Fruit fly (Drosophila melanogaster) whole organism, embryonic: Measurements from ENCODE around the gene CG34253.
A peak's percentile ranks its signal among the peaks of the same experiment; 100 is the strongest.

Source experiments
- ATbp ChIP-seq: fragments of 200-800 bp; sonication (Bioruptor generic); optimal IDR thresholded peaks from 2 replicates; lab custom pipeline; 2017; ENCODE audit warnings: missing biosample characterization, mild to moderate bottlenecking, missing genetic modification characterization, missing genetic modification reagents
- Antp ChIP-seq: fragments of 200-800 bp; sonication (Bioruptor generic); optimal IDR thresholded peaks from 3 replicates; lab custom pipeline; 2016; ENCODE audit warnings: missing biosample characterization, missing genetic modification characterization
- CG10147 ChIP-seq: fragments of 200-800 bp; sonication (Bioruptor generic); optimal IDR thresholded peaks from 2 replicates; lab custom pipeline; 2019; ENCODE audit warnings: missing biosample characterization, mild to moderate bottlenecking, missing genetic modification characterization, moderate library complexity
- CG11085 ChIP-seq: fragments of 200-800 bp; sonication (Bioruptor generic); IDR thresholded peaks from 2 replicates; pipeline ENCODE4 v1.3.6; 2022; ENCODE audit warnings: missing biosample characterization, missing genetic modification characterization
- CG11093 ChIP-seq: fragments of 200-800 bp; sonication (Bioruptor generic); IDR thresholded peaks from 3 replicates; pipeline ENCODE4 v1.3.6; 2022; ENCODE audit warnings: missing biosample characterization, missing genetic modification characterization
- CG11723 ChIP-seq: fragments of 200-800 bp; sonication (Bioruptor generic); optimal IDR thresholded peaks from 2 replicates; lab custom pipeline; 2017; ENCODE audit warnings: missing biosample characterization, mild to moderate bottlenecking, missing genetic modification characterization
- CG12299 ChIP-seq: fragments of 200-800 bp; sonication (Bioruptor generic); optimal IDR thresholded peaks from 2 replicates; lab custom pipeline; 2018; ENCODE audit warnings: missing biosample characterization, mild to moderate bottlenecking, missing genetic modification characterization
- CG14710 ChIP-seq: fragments of 200-800 bp; sonication (Bioruptor generic); optimal IDR thresholded peaks from 3 replicates; lab custom pipeline; 2019; ENCODE audit warnings: missing biosample characterization, mild to moderate bottlenecking, missing genetic modification characterization, moderate library complexity
- CG14965 ChIP-seq: fragments of 200-800 bp; sonication (Bioruptor generic); optimal IDR thresholded peaks from 2 replicates; lab custom pipeline; 2016; ENCODE audit warnings: missing biosample characterization, missing genetic modification characterization, borderline replicate concordance
- CG15696 ChIP-seq: fragments of 200-800 bp; sonication (Bioruptor generic); optimal IDR thresholded peaks from 2 replicates; lab custom pipeline; 2019; ENCODE audit warnings: missing biosample characterization, mild to moderate bottlenecking, missing genetic modification characterization, moderate library complexity
- CG1603 ChIP-seq: fragments of 200-800 bp; sonication (Bioruptor generic); optimal IDR thresholded peaks from 2 replicates; lab custom pipeline; 2019; ENCODE audit warnings: missing biosample characterization, mild to moderate bottlenecking, missing genetic modification characterization, moderate library complexity
- CG1647 ChIP-seq: fragments of 200-800 bp; sonication (Bioruptor generic); optimal IDR thresholded peaks from 3 replicates; lab custom pipeline; 2016; ENCODE audit warnings: missing biosample characterization, missing genetic modification characterization
- CG1792 ChIP-seq: fragments of 200-800 bp; sonication (Bioruptor generic); optimal IDR thresholded peaks from 2 replicates; lab custom pipeline; 2016; ENCODE audit warnings: missing biosample characterization, missing genetic modification characterization
- CG2202 ChIP-seq: fragments of 200-800 bp; sonication (Bioruptor generic); optimal IDR thresholded peaks from 2 replicates; lab custom pipeline; 2018; ENCODE audit warnings: missing biosample characterization, mild to moderate bottlenecking, missing genetic modification characterization
- CG2678 ChIP-seq: fragments of 200-800 bp; sonication (Bioruptor generic); optimal IDR thresholded peaks from 3 replicates; lab custom pipeline; 2019; ENCODE audit warnings: missing biosample characterization, mild to moderate bottlenecking, missing genetic modification characterization, moderate library complexity
- CG2712 ChIP-seq: fragments of 200-800 bp; optimal IDR thresholded peaks from 3 replicates; lab custom pipeline; 2019; ENCODE audit warnings: missing biosample characterization, mild to moderate bottlenecking, missing genetic modification characterization, moderate library complexity
- CG2875 ChIP-seq: fragments of 200-800 bp; sonication (Bioruptor generic); optimal IDR thresholded peaks from 2 replicates; lab custom pipeline; 2017; ENCODE audit warnings: missing biosample characterization, mild to moderate bottlenecking, missing genetic modification characterization, missing genetic modification reagents
- CG31365 ChIP-seq: fragments of 200-800 bp; sonication (Bioruptor generic); optimal IDR thresholded peaks from 2 replicates; lab custom pipeline; 2018; ENCODE audit warnings: missing biosample characterization, mild to moderate bottlenecking, missing genetic modification characterization
- CG3281 ChIP-seq: fragments of 200-800 bp; sonication (Bioruptor generic); optimal IDR thresholded peaks from 3 replicates; lab custom pipeline; 2017; ENCODE audit warnings: missing biosample characterization, mild to moderate bottlenecking, missing genetic modification characterization
- CG3995 ChIP-seq: fragments of 200-800 bp; sonication (Bioruptor generic); optimal IDR thresholded peaks from 3 replicates; lab custom pipeline; 2016; ENCODE audit warnings: missing biosample characterization, missing genetic modification characterization
- CG4424 ChIP-seq: fragments of 200-800 bp; sonication (Bioruptor generic); optimal IDR thresholded peaks from 3 replicates; lab custom pipeline; 2016; ENCODE audit warnings: missing biosample characterization, missing genetic modification characterization
- CG4707 ChIP-seq: fragments of 200-800 bp; sonication (Bioruptor generic); optimal IDR thresholded peaks from 2 replicates; lab custom pipeline; 2018; ENCODE audit warnings: missing biosample characterization, mild to moderate bottlenecking, missing genetic modification characterization, moderate library complexity
- CG8765 ChIP-seq: fragments of 200-800 bp; sonication (Bioruptor generic); IDR thresholded peaks from 2 replicates; pipeline ENCODE4 v1.3.6; 2022; ENCODE audit warnings: missing biosample characterization, missing genetic modification characterization
- D19B ChIP-seq: fragments of 200-800 bp; sonication (Bioruptor generic); optimal IDR thresholded peaks from 2 replicates; lab custom pipeline; 2017; ENCODE audit warnings: missing biosample characterization, mild to moderate bottlenecking, missing genetic modification characterization
- Dip2 ChIP-seq: fragments of 200-800 bp; sonication (Bioruptor generic); IDR thresholded peaks from 2 replicates; pipeline ENCODE4 v1.3.6; 2022; ENCODE audit warnings: missing biosample characterization, missing genetic modification characterization
- Eip74EF ChIP-seq, 2 experiments: fragments of 200-800 bp in 1 of 2; fragments of >200 bp in 1 of 2; sonication (Bioruptor generic) in 1 of 2; optimal IDR thresholded peaks; 2 replicates each; lab custom pipeline; 2017 to 2019; ENCODE audit warnings: missing biosample characterization in 2 of 2, missing genetic modification characterization in 2 of 2, mild to moderate bottlenecking in 1 of 2, moderate library complexity in 1 of 2
- Elba2 ChIP-seq: fragments of 200-800 bp; sonication (Bioruptor generic); optimal IDR thresholded peaks from 3 replicates; lab custom pipeline; 2016; ENCODE audit warnings: missing biosample characterization, missing genetic modification characterization
- HLH3B ChIP-seq: fragments of 200-800 bp; sonication (Bioruptor generic); IDR thresholded peaks from 2 replicates; pipeline ENCODE4 v1.3.6; 2022; ENCODE audit warnings: missing biosample characterization, missing genetic modification characterization
- MTF-1 ChIP-seq: fragments of 200-800 bp; sonication (Bioruptor generic); optimal IDR thresholded peaks from 2 replicates; lab custom pipeline; 2018; ENCODE audit warnings: missing biosample characterization, mild to moderate bottlenecking, missing genetic modification characterization, borderline replicate concordance
- Mes4 ChIP-seq: fragments of 200-800 bp; sonication (Bioruptor generic); optimal IDR thresholded peaks from 2 replicates; lab custom pipeline; 2016; ENCODE audit warnings: missing biosample characterization, missing genetic modification characterization
- Nf-YB ChIP-seq: fragments of 200-800 bp; sonication (Bioruptor generic); optimal IDR thresholded peaks from 3 replicates; lab custom pipeline; 2019; ENCODE audit warnings: missing biosample characterization, mild to moderate bottlenecking, missing genetic modification characterization, moderate library complexity
- Spps ChIP-seq: fragments of 200-800 bp; sonication (Bioruptor generic); optimal IDR thresholded peaks from 2 replicates; lab custom pipeline; 2018; ENCODE audit warnings: missing biosample characterization, mild to moderate bottlenecking, missing genetic modification characterization
- bcd ChIP-seq: fragments of 200-800 bp; sonication (Bioruptor generic); optimal IDR thresholded peaks from 2 replicates; lab custom pipeline; 2017; ENCODE audit warnings: missing biosample characterization, mild to moderate bottlenecking, missing genetic modification characterization
- bigmax ChIP-seq: fragments of 200-800 bp; sonication (Bioruptor generic); optimal IDR thresholded peaks from 2 replicates; lab custom pipeline; 2018; ENCODE audit warnings: missing biosample characterization, mild to moderate bottlenecking, missing genetic modification characterization
- chif ChIP-seq, 2 experiments: fragments of 200-800 bp; sonication (Bioruptor generic); optimal IDR thresholded peaks; 3 replicates each; lab custom pipeline; 2016; ENCODE audit warnings: missing biosample characterization in 2 of 2, missing genetic modification characterization in 2 of 2
- dimm ChIP-seq: fragments of 200-800 bp; sonication (Bioruptor generic); IDR thresholded peaks from 2 replicates; pipeline ENCODE4 v1.3.6; 2022; ENCODE audit warnings: missing biosample characterization, missing genetic modification characterization
- exex ChIP-seq: fragments of 200-800 bp; sonication (Bioruptor generic); optimal IDR thresholded peaks from 4 replicates; lab custom pipeline; 2018; ENCODE audit warnings: missing biosample characterization, mild to moderate bottlenecking, missing genetic modification characterization, moderate library complexity
- fd102C ChIP-seq: fragments of 200-800 bp; sonication (Bioruptor generic); optimal IDR thresholded peaks from 2 replicates; lab custom pipeline; 2018; ENCODE audit warnings: missing biosample characterization, mild to moderate bottlenecking, missing genetic modification characterization, moderate library complexity
- gcm2 ChIP-seq: fragments of 200-800 bp; sonication (Bioruptor generic); optimal IDR thresholded peaks from 2 replicates; lab custom pipeline; 2016; ENCODE audit warnings: missing biosample characterization, missing genetic modification characterization
- hkb ChIP-seq, 2 experiments: fragments of 200-800 bp in 1 of 2; fragments of >200 bp in 1 of 2; sonication (Bioruptor generic) in 1 of 2; IDR thresholded peaks in 1 of 2; optimal IDR thresholded peaks in 1 of 2; 2 replicates each; pipeline versions ENCODE4 v1.3.6 to Lab custom; 2017 to 2022; ENCODE audit warnings: missing biosample characterization in 1 of 2, missing genetic modification characterization in 1 of 2
- jumu ChIP-seq: fragments of 200-800 bp; sonication (Bioruptor generic); optimal IDR thresholded peaks from 3 replicates; lab custom pipeline; 2016; ENCODE audit warnings: missing biosample characterization, missing genetic modification characterization
- mld ChIP-seq: fragments of 200-800 bp; sonication (Bioruptor generic); IDR thresholded peaks from 3 replicates; pipeline ENCODE4 v1.3.6; 2022; ENCODE audit warnings: missing biosample characterization, missing genetic modification characterization; ENCODE audit not compliant: partially characterized antibody
- p53 ChIP-seq: fragments of 200-800 bp; sonication (Bioruptor generic); optimal IDR thresholded peaks from 2 replicates; lab custom pipeline; 2016; ENCODE audit warnings: missing biosample characterization, missing genetic modification characterization
- phol ChIP-seq: fragments of 200-800 bp; sonication (Bioruptor generic); optimal IDR thresholded peaks from 3 replicates; lab custom pipeline; 2018; ENCODE audit warnings: missing biosample characterization, mild to moderate bottlenecking, missing genetic modification characterization, moderate library complexity
- sisA ChIP-seq: fragments of 200-800 bp; sonication (Bioruptor generic); IDR thresholded peaks from 2 replicates; pipeline ENCODE4 v1.3.6; 2022; ENCODE audit warnings: missing biosample characterization, missing genetic modification characterization
- slp2 ChIP-seq: fragments of 200-800 bp; sonication (Bioruptor generic); optimal IDR thresholded peaks from 2 replicates; lab custom pipeline; 2016; ENCODE audit warnings: missing biosample characterization, missing genetic modification characterization
- sug ChIP-seq: fragments of 200-800 bp; optimal IDR thresholded peaks from 2 replicates; lab custom pipeline; 2019; ENCODE audit warnings: missing biosample characterization, mild to moderate bottlenecking, missing genetic modification characterization, moderate library complexity
- trem ChIP-seq: fragments of 200-800 bp; optimal IDR thresholded peaks from 3 replicates; lab custom pipeline; 2019; ENCODE audit warnings: missing biosample characterization, mild to moderate bottlenecking, missing genetic modification characterization, moderate library complexity
- tx ChIP-seq: fragments of 200-800 bp; sonication (Bioruptor generic); optimal IDR thresholded peaks from 2 replicates; lab custom pipeline; 2016; ENCODE audit warnings: missing biosample characterization, missing genetic modification characterization
- vfl ChIP-seq: fragments of 200-800 bp; sonication (Bioruptor generic); optimal IDR thresholded peaks from 2 replicates; lab custom pipeline; 2016; ENCODE audit warnings: missing biosample characterization, missing genetic modification characterization
- zen ChIP-seq: fragments of 200-800 bp; sonication (Bioruptor generic); optimal IDR thresholded peaks from 3 replicates; lab custom pipeline; 2018; ENCODE audit warnings: missing biosample characterization, mild to moderate bottlenecking, missing genetic modification characterization, moderate library complexity

Gene CG34253

DNA sequence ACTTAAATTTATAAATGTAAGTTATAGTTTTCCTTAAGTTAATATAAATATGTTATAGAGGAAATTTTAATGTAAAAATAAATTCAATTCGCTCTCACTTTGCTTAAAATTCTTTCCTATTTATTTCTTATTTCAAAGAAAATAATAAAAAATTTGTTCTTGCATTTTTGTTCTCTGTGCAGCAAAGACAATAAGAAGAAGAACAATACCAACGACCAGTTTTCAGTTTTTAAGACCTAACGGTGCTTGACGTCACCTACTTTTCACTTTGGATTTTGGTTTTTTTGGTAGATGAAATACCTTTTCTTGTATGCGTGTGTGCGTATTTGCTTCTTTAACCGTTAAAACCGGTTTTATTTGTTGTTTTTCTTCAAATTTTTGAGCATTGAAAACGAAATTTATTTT is 15.0 kb upstream of the CG34253 start (continued):
- TF ChIP-seq CG1792: no peak
- TF ChIP-seq CG14710 (tag; lab: Kevin White, UChicago): peak; percentile 79
- peak; percentile 4 for TF ChIP-seq bcd (GFP tag; lab: Kevin White, UChicago)
- no peak for TF ChIP-seq CG11085 (GFP tag; lab: Robert Waterston, UW)
- no peak for TF ChIP-seq CG3995 (GFP tag; lab: Kevin White, UChicago)
- no peak for TF ChIP-seq CG11723 (GFP tag; lab: Kevin White, UChicago)
- no peak for TF ChIP-seq CG10147 (GFP tag; lab: Kevin White, UChicago)
- no peak for TF ChIP-seq CG14965 (GFP tag; lab: Kevin White, UChicago)
- TF ChIP-seq CG2678: peak; percentile 61
- no peak for TF ChIP-seq sisA
- TF ChIP-seq CG31365 (tag; lab: Kevin White, UChicago): no peak
- TF ChIP-seq D19B: no peak
- no peak for TF ChIP-seq exex (tag; lab: Kevin White, UChicago)
- no peak for TF ChIP-seq chif (GFP tag; optimal IDR thresholded peaks at IDR 0.05; lab: Kevin White, UChicago)
- peak; percentile 81 for TF ChIP-seq CG2712 (tag; lab: Kevin White, UChicago)
- no peak for TF ChIP-seq gcm2
- TF ChIP-seq zen: no peak
- peak; percentile 25 for TF ChIP-seq CG4424 (GFP tag; lab: Kevin White, UChicago)
- no peak for TF ChIP-seq sug
- no peak for TF ChIP-seq CG1603 (tag; lab: Kevin White, UChicago)
- TF ChIP-seq CG15696: no peak
- TF ChIP-seq CG3281: no peak
- no peak for TF ChIP-seq CG2875
- TF ChIP-seq hkb (optimal IDR thresholded peaks at IDR 0.05; lab: Kevin White, UChicago): no peak
- no peak for TF ChIP-seq hkb (GFP tag; IDR thresholded peaks at IDR 0.05; lab: Robert Waterston, UW)
- no peak for TF ChIP-seq mld
- TF ChIP-seq Elba2 (GFP tag; lab: Kevin White, UChicago): no peak
- no peak for TF ChIP-seq slp2 (GFP tag; lab: Kevin White, UChicago)
- TF ChIP-seq Spps (tag; lab: Kevin White, UChicago): peak; percentile 41
- TF ChIP-seq Dip2: no peak
- TF ChIP-seq fd102C (GFP tag; lab: Kevin White, UChicago): no peak
- TF ChIP-seq dimm (GFP tag; lab: Robert Waterston, UW): no peak
- no peak for TF ChIP-seq Mes4 (GFP tag; lab: Kevin White, UChicago)
- TF ChIP-seq CG8765 (GFP tag; lab: Robert Waterston, UW): no peak
- peak; percentile 65 for TF ChIP-seq phol (tag; lab: Kevin White, UChicago)
- no peak for TF ChIP-seq CG1647
- TF ChIP-seq vfl: no peak
- TF ChIP-seq CG12299 (tag; lab: Kevin White, UChicago): no peak
- TF ChIP-seq tx (GFP tag; lab: Kevin White, UChicago): no peak
- no peak for TF ChIP-seq Antp (GFP tag; lab: Kevin White, UChicago)
- TF ChIP-seq trem: peak; percentile 45
- TF ChIP-seq CG2202 (tag; lab: Kevin White, UChicago): no peak
- TF ChIP-seq HLH3B (GFP tag; lab: Robert Waterston, UW): no peak
- peak; percentile 53 for TF ChIP-seq ATbp (GFP tag; lab: Kevin White, UChicago)
- TF ChIP-seq CG4707: no peak
- no peak for TF ChIP-seq p53 (GFP tag; lab: Kevin White, UChicago)
- no peak for TF ChIP-seq CG11093 (GFP tag; lab: Robert Waterston, UW)
- TF ChIP-seq MTF-1: no peak
- peak; percentile 10 for TF ChIP-seq Nf-YB
- peak in 1 of 2 experiments; percentile 9 for TF ChIP-seq Eip74EF (GFP tag; optimal IDR thresholded peaks at IDR 0.05; lab: Kevin White, UChicago)
- no peak for TF ChIP-seq jumu (GFP tag; lab: Kevin White, UChicago)
- TF ChIP-seq bigmax: no peak
